Fruit fly (Drosophila melanogaster) whole organism, embryonic: ENCODE measurements around the gene CG4467.

ENCODE experiments used
- CG10321 ChIP-seq: fragments of 200-800 bp; sonication (Bioruptor generic); IDR thresholded peaks from 2 replicates; pipeline ENCODE4 v1.3.6; 2022; ENCODE audit warnings: missing biosample characterization, missing genetic modification characterization
- CG10366 ChIP-seq: fragments of 200-800 bp; sonication (Bioruptor generic); IDR thresholded peaks from 2 replicates; pipeline ENCODE4 v1.3.6; 2022; ENCODE audit warnings: missing biosample characterization, missing genetic modification characterization
- CG12769 ChIP-seq: fragments of 200-800 bp; sonication (Bioruptor generic); optimal IDR thresholded peaks from 2 replicates; lab custom pipeline; 2019; ENCODE audit warnings: missing biosample characterization, mild to moderate bottlenecking, missing genetic modification characterization, moderate library complexity
- CG13287 ChIP-seq: fragments of 200-800 bp; sonication (Bioruptor generic); IDR thresholded peaks from 2 replicates; pipeline ENCODE4 v1.3.6; 2022; ENCODE audit warnings: missing biosample characterization, missing genetic modification characterization; ENCODE audit not compliant: partially characterized antibody
- CG14050 ChIP-seq: fragments of 200-800 bp; sonication (Bioruptor generic); IDR thresholded peaks from 3 replicates; pipeline ENCODE4 v1.3.6; 2022; ENCODE audit warnings: missing biosample characterization, missing genetic modification characterization
- CG14965 ChIP-seq: fragments of 200-800 bp; sonication (Bioruptor generic); optimal IDR thresholded peaks from 2 replicates; lab custom pipeline; 2016; ENCODE audit warnings: missing biosample characterization, missing genetic modification characterization, borderline replicate concordance
- CG17359 ChIP-seq: fragments of 200-800 bp; sonication (Bioruptor generic); optimal IDR thresholded peaks from 3 replicates; lab custom pipeline; 2018; ENCODE audit warnings: missing biosample characterization, mild to moderate bottlenecking, missing genetic modification characterization, moderate library complexity
- CG18011 ChIP-seq: fragments of 200-800 bp; sonication (Bioruptor generic); optimal IDR thresholded peaks from 2 replicates; lab custom pipeline; 2017; ENCODE audit warnings: missing biosample characterization, missing genetic modification characterization, mild to moderate bottlenecking, moderate library complexity, missing genotype
- CG2129 ChIP-seq: fragments of 200-800 bp; sonication (Bioruptor generic); IDR thresholded peaks from 2 replicates; pipeline ENCODE4 v1.3.6; 2022; ENCODE audit warnings: missing biosample characterization, missing genetic modification characterization; ENCODE audit not compliant: partially characterized antibody
- CG30431 ChIP-seq: fragments of 200-800 bp; sonication (Bioruptor generic); optimal IDR thresholded peaks from 2 replicates; lab custom pipeline; 2017; ENCODE audit warnings: missing biosample characterization, missing genetic modification characterization
- CG33213 ChIP-seq: fragments of 200-800 bp; sonication (Bioruptor generic); optimal IDR thresholded peaks from 3 replicates; lab custom pipeline; 2016; ENCODE audit warnings: missing biosample characterization, missing genetic modification characterization
- CG5953 ChIP-seq: fragments of 200-800 bp; sonication (Bioruptor generic); IDR thresholded peaks from 2 replicates; pipeline ENCODE4 v1.3.6; 2022; ENCODE audit warnings: missing biosample characterization, missing genetic modification characterization
- CG8359 ChIP-seq: fragments of 200-800 bp; sonication (Bioruptor generic); optimal IDR thresholded peaks from 2 replicates; lab custom pipeline; 2017; ENCODE audit warnings: missing biosample characterization, mild to moderate bottlenecking, missing genetic modification characterization, borderline replicate concordance
- CG9215 ChIP-seq: fragments of 200-800 bp; sonication (Bioruptor generic); IDR thresholded peaks from 2 replicates; pipeline ENCODE4 v1.3.6; 2022; ENCODE audit warnings: missing biosample characterization, missing genetic modification characterization
- Camta ChIP-seq: fragments of 200-800 bp; sonication (Bioruptor generic); optimal IDR thresholded peaks from 2 replicates; lab custom pipeline; 2016; ENCODE audit warnings: missing biosample characterization, missing genetic modification characterization
- D ChIP-seq, 2 experiments: fragments of 200-800 bp in 1 of 2; fragments of >200 bp in 1 of 2; sonication (Bioruptor generic) in 1 of 2; optimal IDR thresholded peaks; 2 replicates in 1 of 2; 3 replicates in 1 of 2; lab custom pipeline; 2017; ENCODE audit warnings: mild to moderate bottlenecking in 1 of 2, missing biosample characterization in 1 of 2, missing genetic modification characterization in 1 of 2, missing genetic modification reagents in 1 of 2
- Dbx ChIP-seq: fragments of 200-800 bp; sonication (Bioruptor generic); IDR thresholded peaks from 3 replicates; pipeline ENCODE4 v1.3.6; 2022; ENCODE audit warnings: missing biosample characterization, missing genetic modification characterization
- Doc2 ChIP-seq: fragments of 200-800 bp; sonication (Bioruptor generic); IDR thresholded peaks from 2 replicates; pipeline ENCODE4 v1.3.6; 2022; ENCODE audit warnings: missing biosample characterization, missing genetic modification characterization
- Fer1 ChIP-seq: fragments of 200-800 bp; sonication (Bioruptor generic); optimal IDR thresholded peaks from 2 replicates; lab custom pipeline; 2017; ENCODE audit warnings: missing biosample characterization, mild to moderate bottlenecking, missing genetic modification characterization
- Fer3 ChIP-seq: fragments of 200-800 bp; sonication (Bioruptor generic); optimal IDR thresholded peaks from 2 replicates; lab custom pipeline; 2018; ENCODE audit warnings: missing biosample characterization, mild to moderate bottlenecking, missing genetic modification characterization, moderate library complexity
- Gug ChIP-seq: fragments of 200-800 bp; sonication (Bioruptor generic); IDR thresholded peaks from 4 replicates; pipeline ENCODE4 v1.3.6; 2022; ENCODE audit warnings: missing biosample characterization, missing genetic modification characterization
- HLH4C ChIP-seq: fragments of 200-800 bp; sonication (Bioruptor generic); IDR thresholded peaks from 3 replicates; pipeline ENCODE4 v1.3.6; 2022; ENCODE audit warnings: missing biosample characterization, missing genetic modification characterization; ENCODE audit not compliant: partially characterized antibody
- Nf-YC ChIP-seq: fragments of 200-800 bp; optimal IDR thresholded peaks from 3 replicates; lab custom pipeline; 2019; ENCODE audit warnings: missing biosample characterization, mild to moderate bottlenecking, missing genetic modification characterization, moderate library complexity
- Pdp1 ChIP-seq, 2 experiments: fragments of 200-800 bp; sonication (Bioruptor generic); optimal IDR thresholded peaks; 3 replicates each; lab custom pipeline; 2016; ENCODE audit warnings: missing biosample characterization in 2 of 2, missing genetic modification characterization in 2 of 2, mild to moderate bottlenecking in 1 of 2, moderate library complexity in 1 of 2
- Trl ChIP-seq, 3 experiments: fragments of >200 bp in 2 of 3; fragments of 200-800 bp in 1 of 3; sonication (Bioruptor generic) in 1 of 3; optimal IDR thresholded peaks; 2 replicates in 1 of 3; 3 replicates in 2 of 3; lab custom pipeline; 2016 to 2017; ENCODE audit warnings: missing biosample characterization in 1 of 3, missing genetic modification characterization in 1 of 3
- Xrp1 ChIP-seq: fragments of 200-800 bp; sonication (Bioruptor generic); IDR thresholded peaks from 2 replicates; pipeline ENCODE4 v1.3.6; 2022; ENCODE audit warnings: missing biosample characterization, missing genetic modification characterization
- al ChIP-seq: fragments of 200-800 bp; sonication (Bioruptor generic); IDR thresholded peaks from 2 replicates; pipeline ENCODE4 v1.3.6; 2022; ENCODE audit warnings: missing biosample characterization, missing genetic modification characterization
- ase ChIP-seq: fragments of 200-800 bp; sonication (Bioruptor generic); IDR thresholded peaks from 3 replicates; pipeline ENCODE4 v1.3.6; 2022; ENCODE audit warnings: missing biosample characterization, missing genetic modification characterization
- br ChIP-seq: fragments of >200 bp; optimal IDR thresholded peaks from 2 replicates; lab custom pipeline; 2017
- cad ChIP-seq: fragments of >200 bp; optimal IDR thresholded peaks from 2 replicates; lab custom pipeline; 2017; ENCODE audit warnings: missing biosample characterization, missing genetic modification characterization
- chif ChIP-seq, 2 experiments: fragments of 200-800 bp; sonication (Bioruptor generic); optimal IDR thresholded peaks; 3 replicates each; lab custom pipeline; 2016; ENCODE audit warnings: missing biosample characterization in 2 of 2, missing genetic modification characterization in 2 of 2
- chinmo ChIP-seq: fragments of 200-800 bp; sonication (Bioruptor generic); IDR thresholded peaks from 4 replicates; pipeline ENCODE4 v1.3.6; 2022; ENCODE audit warnings: missing biosample characterization, missing genetic modification characterization; ENCODE audit not compliant: partially characterized antibody
- dpn ChIP-seq, 2 experiments: fragments of 200-800 bp; sonication (Bioruptor generic); optimal IDR thresholded peaks; 3 replicates each; lab custom pipeline; 2016; ENCODE audit warnings: missing biosample characterization in 2 of 2, missing genetic modification characterization in 2 of 2
- fd64A ChIP-seq: fragments of 200-800 bp; sonication (Bioruptor generic); optimal IDR thresholded peaks from 3 replicates; lab custom pipeline; 2018; ENCODE audit warnings: missing biosample characterization, mild to moderate bottlenecking, missing genetic modification characterization
- h ChIP-seq: fragments of >200 bp; optimal IDR thresholded peaks from 2 replicates; lab custom pipeline; 2017
- ind ChIP-seq: fragments of 200-800 bp; sonication (Bioruptor generic); optimal IDR thresholded peaks from 3 replicates; lab custom pipeline; 2016; ENCODE audit warnings: missing biosample characterization, missing genetic modification characterization
- klu ChIP-seq: fragments of 200-800 bp; sonication (Bioruptor generic); IDR thresholded peaks from 2 replicates; pipeline ENCODE4 v1.3.6; 2022; ENCODE audit warnings: missing biosample characterization, missing genetic modification characterization
- lab ChIP-seq: fragments of 200-800 bp; sonication (Bioruptor generic); optimal IDR thresholded peaks from 3 replicates; lab custom pipeline; 2017; ENCODE audit warnings: missing biosample characterization, missing genetic modification characterization, mild to moderate bottlenecking, moderate library complexity, missing genetic modification reagents
- pan ChIP-seq, 4 experiments: fragments of >200 bp in 3 of 4; fragments of 200-800 bp in 1 of 4; sonication (Bioruptor generic) in 1 of 4; optimal IDR thresholded peaks in 3 of 4; IDR thresholded peaks in 1 of 4; 2 replicates each; pipeline versions ENCODE4 v1.3.6 to Lab custom; 2017 to 2022; ENCODE audit warnings: missing biosample characterization in 2 of 4, missing genetic modification characterization in 2 of 4, mixed read lengths in 1 of 4
- pb ChIP-seq: fragments of 200-800 bp; sonication (Bioruptor generic); optimal IDR thresholded peaks from 3 replicates; lab custom pipeline; 2016; ENCODE audit warnings: missing biosample characterization, missing genetic modification characterization
- seq ChIP-seq: fragments of 200-800 bp; sonication (Bioruptor generic); IDR thresholded peaks from 2 replicates; pipeline ENCODE4 v1.3.6; 2022; ENCODE audit warnings: missing biosample characterization, missing genetic modification characterization
- stc ChIP-seq: fragments of 200-800 bp; sonication (Bioruptor generic); IDR thresholded peaks from 2 replicates; pipeline ENCODE4 v1.3.6; 2022; ENCODE audit warnings: missing biosample characterization, missing genetic modification characterization
- tup ChIP-seq: fragments of 200-800 bp; sonication (Bioruptor generic); optimal IDR thresholded peaks from 2 replicates; lab custom pipeline; 2016; ENCODE audit warnings: missing biosample characterization, mild to moderate bottlenecking, missing genetic modification characterization, moderate library complexity
- twi ChIP-seq: fragments of 200-800 bp; optimal IDR thresholded peaks from 2 replicates; lab custom pipeline; 2019; ENCODE audit warnings: missing biosample characterization, mild to moderate bottlenecking, missing genetic modification characterization, moderate library complexity

The CG4467 gene

DNA sequence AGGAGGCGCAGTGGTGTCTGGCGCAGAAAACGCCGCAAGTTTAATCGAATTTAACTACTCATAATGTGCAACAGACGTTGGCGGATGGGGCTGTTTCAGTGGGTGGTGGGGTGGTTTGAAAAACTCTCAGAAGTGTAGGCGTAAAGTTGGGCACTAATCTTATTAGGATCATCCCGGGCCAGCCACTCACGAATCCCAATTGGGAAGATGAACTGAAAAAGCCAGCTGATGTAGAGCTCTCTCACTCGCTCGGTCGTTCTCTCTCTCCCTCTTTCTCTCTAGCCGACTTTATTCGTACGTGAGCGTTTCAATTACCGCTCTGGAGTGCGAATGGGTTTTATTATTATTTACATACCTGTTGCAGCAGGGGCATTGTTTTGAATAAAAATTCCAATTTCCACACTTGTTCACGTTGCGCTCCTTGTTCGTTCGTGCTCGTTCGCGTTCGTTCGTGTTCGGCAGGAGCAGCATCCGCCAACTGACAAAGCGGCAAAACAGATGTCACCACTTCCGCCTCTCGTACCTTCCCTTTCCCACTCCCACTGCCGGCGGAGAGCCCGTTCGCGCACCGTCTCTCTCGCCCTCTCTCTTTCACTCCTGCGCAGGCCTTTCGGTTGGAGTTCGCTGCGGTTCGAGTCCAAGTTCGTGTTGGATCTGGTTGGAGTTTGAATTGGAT lies 30.1 kb upstream of the CG4467 start (continued):
- no peak for TF ChIP-seq br (lab: Kevin White, UChicago)
- no peak for TF ChIP-seq ase (GFP tag; lab: Robert Waterston, UW)
- no peak for TF ChIP-seq Fer1 (GFP tag; lab: Kevin White, UChicago)
- TF ChIP-seq CG33213 (GFP tag; lab: Kevin White, UChicago), result no peak
- TF ChIP-seq CG8359, result no peak
- TF ChIP-seq pan (optimal IDR thresholded peaks at IDR 0.05; lab: Kevin White, UChicago), result no peak
- no peak for TF ChIP-seq pan (GFP tag; optimal IDR thresholded peaks at IDR 0.05 in 1 of 2, IDR thresholded peaks at IDR 0.05 in 1 of 2)
- TF ChIP-seq D (optimal IDR thresholded peaks at IDR 0.05; lab: Kevin White, UChicago), result peak; percentile 49
- TF ChIP-seq D (GFP tag; optimal IDR thresholded peaks at IDR 0.05; lab: Kevin White, UChicago), result no peak
- TF ChIP-seq h (lab: Kevin White, UChicago), result no peak
- no peak for TF ChIP-seq CG17359
- TF ChIP-seq chif (GFP tag; optimal IDR thresholded peaks at IDR 0.05; lab: Kevin White, UChicago), result no peak
- TF ChIP-seq Camta (GFP tag; lab: Kevin White, UChicago), result no peak
- TF ChIP-seq CG18011 (GFP tag; lab: Kevin White, UChicago), result no peak
- no peak for TF ChIP-seq dpn (GFP tag; optimal IDR thresholded peaks at IDR 0.05; lab: Kevin White, UChicago)
- TF ChIP-seq tup (GFP tag; lab: Kevin White, UChicago), result no peak
- TF ChIP-seq CG10366 (GFP tag; lab: Robert Waterston, UW), result no peak
- no peak for TF ChIP-seq CG5953
- TF ChIP-seq pb, result no peak
- no peak for TF ChIP-seq Pdp1 (GFP tag; optimal IDR thresholded peaks at IDR 0.05; lab: Kevin White, UChicago)
- TF ChIP-seq fd64A, result no peak
- no peak for TF ChIP-seq Dbx (GFP tag; lab: Robert Waterston, UW)
- TF ChIP-seq stc (GFP tag; lab: Robert Waterston, UW), result no peak
- 0 out of 4 replicates have a peak, but pooled peaks have one; percentile 53 for TF ChIP-seq chinmo (GFP tag; lab: Robert Waterston, UW)
- peak; percentile 48 to 50 for TF ChIP-seq Trl (optimal IDR thresholded peaks at IDR 0.05; lab: Kevin White, UChicago)
- TF ChIP-seq Trl (GFP tag; optimal IDR thresholded peaks at IDR 0.05; lab: Kevin White, UChicago), result no peak
- TF ChIP-seq seq, result no peak
- TF ChIP-seq lab, result no peak
- no peak for TF ChIP-seq CG2129
- no peak for TF ChIP-seq CG12769
- TF ChIP-seq CG30431 (GFP tag; lab: Kevin White, UChicago), result no peak
- TF ChIP-seq Doc2 (GFP tag; lab: Robert Waterston, UW), result no peak
- TF ChIP-seq twi (tag; lab: Kevin White, UChicago), result peak; percentile 67
- TF ChIP-seq Xrp1 (GFP tag; lab: Robert Waterston, UW), result no peak
- no peak for TF ChIP-seq Gug (GFP tag; lab: Robert Waterston, UW)
- peak; percentile 27 for TF ChIP-seq Nf-YC (tag; lab: Kevin White, UChicago)
- no peak for TF ChIP-seq klu
- no peak for TF ChIP-seq CG14965 (GFP tag; lab: Kevin White, UChicago)
- TF ChIP-seq ind (GFP tag; lab: Kevin White, UChicago), result no peak
- 0 out of 3 replicates have a peak, but pooled peaks have one; percentile 20 for TF ChIP-seq HLH4C
- no peak for TF ChIP-seq CG9215
- no peak for TF ChIP-seq CG14050 (GFP tag; lab: Robert Waterston, UW)
- TF ChIP-seq CG10321 (GFP tag; lab: Robert Waterston, UW), result peak; percentile 58
- peak; percentile 36 for TF ChIP-seq cad (GFP tag; lab: Kevin White, UChicago)
- no peak for TF ChIP-seq Fer3
- no peak for TF ChIP-seq CG13287 (GFP tag; lab: Robert Waterston, UW)
- no peak for TF ChIP-seq al (GFP tag; lab: Robert Waterston, UW)
